Fruit fly (Drosophila melanogaster) whole organism, embryonic: Measurements from ENCODE around the gene Peritrophin-15a.

Source experiments
- Adf1 ChIP-seq: fragments of 200-800 bp; sonication (Bioruptor generic); IDR thresholded peaks from 2 replicates; pipeline ENCODE4 v1.3.6; 2022; ENCODE audit warnings: missing biosample characterization, missing genetic modification characterization
- Bdp1 ChIP-seq: fragments of 200-800 bp; sonication (Bioruptor generic); optimal IDR thresholded peaks from 3 replicates; lab custom pipeline; 2016; ENCODE audit warnings: missing biosample characterization, missing genetic modification characterization
- CG12744 ChIP-seq: fragments of 200-800 bp; sonication (Bioruptor generic); optimal IDR thresholded peaks from 2 replicates; lab custom pipeline; 2016; ENCODE audit warnings: missing biosample characterization, missing genetic modification characterization
- CG16815 ChIP-seq: fragments of 200-800 bp; sonication (Bioruptor generic); optimal IDR thresholded peaks from 3 replicates; lab custom pipeline; 2017; ENCODE audit warnings: missing biosample characterization, mild to moderate bottlenecking, missing genetic modification characterization
- CG17829 ChIP-seq: fragments of 200-800 bp; optimal IDR thresholded peaks from 2 replicates; lab custom pipeline; 2019; ENCODE audit warnings: missing biosample characterization, mild to moderate bottlenecking, missing genetic modification characterization, moderate library complexity
- CG31224 ChIP-seq: fragments of 200-800 bp; sonication (Bioruptor generic); IDR thresholded peaks from 2 replicates; pipeline ENCODE4 v1.3.6; 2022; ENCODE audit warnings: missing biosample characterization, missing genetic modification characterization
- CG34224 ChIP-seq: fragments of 200-800 bp; sonication (Bioruptor generic); IDR thresholded peaks from 3 replicates; pipeline ENCODE4 v1.3.6; 2022; ENCODE audit warnings: missing biosample characterization, missing genetic modification characterization; ENCODE audit not compliant: partially characterized antibody
- CG4282 ChIP-seq: fragments of 200-800 bp; sonication (Bioruptor generic); optimal IDR thresholded peaks from 2 replicates; lab custom pipeline; 2016; ENCODE audit warnings: missing biosample characterization, missing genetic modification characterization
- CG4707 ChIP-seq: fragments of 200-800 bp; sonication (Bioruptor generic); optimal IDR thresholded peaks from 2 replicates; lab custom pipeline; 2018; ENCODE audit warnings: missing biosample characterization, mild to moderate bottlenecking, missing genetic modification characterization, moderate library complexity
- CG6683 ChIP-seq: fragments of 200-800 bp; sonication (Bioruptor generic); optimal IDR thresholded peaks from 2 replicates; lab custom pipeline; 2017; ENCODE audit warnings: missing biosample characterization, mild to moderate bottlenecking, missing genetic modification characterization, missing genetic modification reagents
- CG7372 ChIP-seq: fragments of 200-800 bp; sonication (Bioruptor generic); IDR thresholded peaks from 2 replicates; pipeline ENCODE4 v1.3.6; 2022; ENCODE audit warnings: missing biosample characterization, missing genetic modification characterization
- CG8944 ChIP-seq: fragments of 200-800 bp; sonication (Bioruptor generic); optimal IDR thresholded peaks from 3 replicates; lab custom pipeline; 2016; ENCODE audit warnings: missing biosample characterization, missing genetic modification characterization
- Dip2 ChIP-seq: fragments of 200-800 bp; sonication (Bioruptor generic); IDR thresholded peaks from 2 replicates; pipeline ENCODE4 v1.3.6; 2022; ENCODE audit warnings: missing biosample characterization, missing genetic modification characterization
- Doc3 ChIP-seq: fragments of 200-800 bp; sonication (Bioruptor generic); IDR thresholded peaks from 3 replicates; pipeline ENCODE4 v1.3.6; 2022; ENCODE audit warnings: missing biosample characterization, missing genetic modification characterization; ENCODE audit not compliant: partially characterized antibody
- Ets65A ChIP-seq: fragments of 200-800 bp; sonication (Bioruptor generic); peaks from one replicate; lab custom pipeline; 2016; ENCODE audit warnings: missing biosample characterization, missing genetic modification characterization
- HLHmδ ChIP-seq: fragments of 200-800 bp; sonication (Bioruptor generic); optimal IDR thresholded peaks from 2 replicates; lab custom pipeline; 2018; ENCODE audit warnings: missing biosample characterization, mild to moderate bottlenecking, missing genetic modification characterization, moderate library complexity
- Hmr ChIP-seq: fragments of 200-800 bp; sonication (Bioruptor generic); optimal IDR thresholded peaks from 3 replicates; lab custom pipeline; 2017; ENCODE audit warnings: mild to moderate bottlenecking, missing biosample characterization, missing genetic modification reagents, missing genetic modification characterization
- Lpt ChIP-seq: fragments of >200 bp; optimal IDR thresholded peaks from 2 replicates; lab custom pipeline; 2018; ENCODE audit warnings: missing biosample characterization, missing genetic modification characterization
- Sin3A ChIP-seq: fragments of >200 bp; optimal IDR thresholded peaks from 2 replicates; lab custom pipeline; 2018
- Spps ChIP-seq: fragments of 200-800 bp; sonication (Bioruptor generic); optimal IDR thresholded peaks from 2 replicates; lab custom pipeline; 2018; ENCODE audit warnings: missing biosample characterization, mild to moderate bottlenecking, missing genetic modification characterization
- Stat92E ChIP-seq, 3 experiments: fragments of >200 bp in 2 of 3; fragments of 200-800 bp in 1 of 3; sonication (Bioruptor generic) in 1 of 3; optimal IDR thresholded peaks; 2 replicates each; lab custom pipeline; 2017 to 2019; ENCODE audit warnings: missing biosample characterization in 3 of 3, missing genetic modification characterization in 3 of 3, mild to moderate bottlenecking in 1 of 3, moderate library complexity in 1 of 3
- Xrp1 ChIP-seq: fragments of 200-800 bp; sonication (Bioruptor generic); IDR thresholded peaks from 2 replicates; pipeline ENCODE4 v1.3.6; 2022; ENCODE audit warnings: missing biosample characterization, missing genetic modification characterization
- YL-1 ChIP-seq: fragments of 200-800 bp; sonication (Bioruptor generic); optimal IDR thresholded peaks from 3 replicates; lab custom pipeline; 2017; ENCODE audit warnings: missing biosample characterization, mild to moderate bottlenecking, missing genetic modification characterization
- bigmax ChIP-seq: fragments of 200-800 bp; sonication (Bioruptor generic); optimal IDR thresholded peaks from 2 replicates; lab custom pipeline; 2018; ENCODE audit warnings: missing biosample characterization, mild to moderate bottlenecking, missing genetic modification characterization
- br ChIP-seq: fragments of >200 bp; optimal IDR thresholded peaks from 2 replicates; lab custom pipeline; 2017
- da ChIP-seq: fragments of 200-800 bp; sonication (Bioruptor generic); optimal IDR thresholded peaks from 2 replicates; lab custom pipeline; 2016; ENCODE audit warnings: missing biosample characterization, missing genetic modification characterization
- fd64A ChIP-seq: fragments of 200-800 bp; sonication (Bioruptor generic); optimal IDR thresholded peaks from 3 replicates; lab custom pipeline; 2018; ENCODE audit warnings: missing biosample characterization, mild to moderate bottlenecking, missing genetic modification characterization
- gro ChIP-seq: fragments of 200-800 bp; sonication (Bioruptor generic); optimal IDR thresholded peaks from 2 replicates; lab custom pipeline; 2016; ENCODE audit warnings: missing biosample characterization, missing genetic modification characterization
- oc ChIP-seq: fragments of 200-800 bp; sonication (Bioruptor generic); optimal IDR thresholded peaks from 2 replicates; lab custom pipeline; 2018; ENCODE audit warnings: missing biosample characterization, mild to moderate bottlenecking, missing genetic modification characterization, moderate library complexity
- otp ChIP-seq: fragments of 200-800 bp; sonication (Bioruptor generic); IDR thresholded peaks from 3 replicates; pipeline ENCODE4, ENCODE4 v1.3.6; 2022; ENCODE audit warnings: missing biosample characterization, missing genetic modification characterization
- prd ChIP-seq, 3 experiments: fragments of >200 bp in 2 of 3; fragments of 200-800 bp in 1 of 3; sonication (Bioruptor generic) in 1 of 3; optimal IDR thresholded peaks in 2 of 3; IDR thresholded peaks in 1 of 3; 2 replicates in 2 of 3; 3 replicates in 1 of 3; pipeline versions ENCODE4 v1.3.6 to Lab custom; 2017 to 2022; ENCODE audit warnings: missing biosample characterization in 1 of 3, missing genetic modification characterization in 1 of 3
- sc ChIP-seq, 3 experiments: fragments of >200 bp in 2 of 3; fragments of 200-800 bp in 1 of 3; sonication (Bioruptor generic) in 1 of 3; optimal IDR thresholded peaks; 2 replicates in 2 of 3; 3 replicates in 1 of 3; lab custom pipeline; 2017; ENCODE audit warnings: mild to moderate bottlenecking in 1 of 3, missing biosample characterization in 1 of 3, missing genetic modification characterization in 1 of 3, missing genetic modification reagents in 1 of 3
- sens ChIP-seq: fragments of 200-800 bp; sonication (Bioruptor generic); peaks from one replicate; lab custom pipeline; 2016; ENCODE audit warnings: missing biosample characterization, missing genetic modification characterization
- sens-2 ChIP-seq: fragments of 200-800 bp; sonication (Bioruptor generic); IDR thresholded peaks from 2 replicates; pipeline ENCODE4 v1.3.6; 2022; ENCODE audit warnings: missing biosample characterization, missing genetic modification characterization
- slbo ChIP-seq: fragments of 200-800 bp; sonication (Bioruptor generic); IDR thresholded peaks from 2 replicates; pipeline ENCODE4 v1.3.6; 2022; ENCODE audit warnings: missing biosample characterization, missing genetic modification characterization
- slou ChIP-seq: fragments of 200-800 bp; sonication (Bioruptor generic); optimal IDR thresholded peaks from 3 replicates; lab custom pipeline; 2016; ENCODE audit warnings: missing biosample characterization, missing genetic modification characterization
- tin ChIP-seq: fragments of 200-800 bp; sonication (Bioruptor generic); optimal IDR thresholded peaks from 3 replicates; lab custom pipeline; 2016; ENCODE audit warnings: missing biosample characterization, missing genetic modification characterization
- ttk ChIP-seq: fragments of 200-800 bp; sonication (Bioruptor generic); IDR thresholded peaks from 2 replicates; pipeline ENCODE4 v2.1.2; 2022; ENCODE audit warnings: missing biosample characterization, missing genetic modification characterization
- usp ChIP-seq: fragments of >200 bp; optimal IDR thresholded peaks from 2 replicates; lab custom pipeline; 2017; ENCODE audit warnings: missing biosample characterization, missing genetic modification characterization
- wek ChIP-seq: fragments of 200-800 bp; sonication (Bioruptor generic); optimal IDR thresholded peaks from 3 replicates; lab custom pipeline; 2018; ENCODE audit warnings: missing biosample characterization, mild to moderate bottlenecking, missing genetic modification characterization, moderate library complexity

Peritrophin-15a gene

DNA sequence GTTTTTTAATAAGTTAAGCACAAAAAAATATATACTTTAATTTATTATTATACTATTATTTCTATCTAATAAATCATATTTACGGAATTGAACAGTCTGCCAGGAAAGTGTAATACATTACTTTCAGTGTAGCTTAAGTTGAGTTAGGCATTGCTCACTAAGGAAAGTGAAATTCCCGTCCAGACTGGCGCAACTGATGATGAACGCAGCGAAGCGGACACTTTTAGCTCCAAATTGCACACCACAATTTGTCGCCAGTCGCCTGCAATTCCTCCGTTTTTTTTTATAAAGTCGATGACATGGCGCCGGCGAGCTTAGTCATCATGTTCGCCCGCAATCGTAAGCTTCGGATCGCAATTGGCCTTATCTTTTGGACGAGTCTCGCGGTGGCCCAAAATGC lies 2.8 kb upstream of the Peritrophin-15a start, which contains the start of gene CG13386:
Gene CG13386 (plus strand): TSS at position 301 of the 400 bp plus-strand sequence.
- TF ChIP-seq da (GFP tag; lab: Kevin White, UChicago): no peak
- TF ChIP-seq Ets65A (GFP tag; lab: Kevin White, UChicago): peak; percentile 22
- no peak for TF ChIP-seq prd (optimal IDR thresholded peaks at IDR 0.05; lab: Kevin White, UChicago)
- TF ChIP-seq prd (GFP tag; IDR thresholded peaks at IDR 0.05; lab: Robert Waterston, UW): peak; percentile 7; the same call in 1 of the 3 replicates
- TF ChIP-seq slbo (GFP tag; lab: Robert Waterston, UW): no peak

DNA sequence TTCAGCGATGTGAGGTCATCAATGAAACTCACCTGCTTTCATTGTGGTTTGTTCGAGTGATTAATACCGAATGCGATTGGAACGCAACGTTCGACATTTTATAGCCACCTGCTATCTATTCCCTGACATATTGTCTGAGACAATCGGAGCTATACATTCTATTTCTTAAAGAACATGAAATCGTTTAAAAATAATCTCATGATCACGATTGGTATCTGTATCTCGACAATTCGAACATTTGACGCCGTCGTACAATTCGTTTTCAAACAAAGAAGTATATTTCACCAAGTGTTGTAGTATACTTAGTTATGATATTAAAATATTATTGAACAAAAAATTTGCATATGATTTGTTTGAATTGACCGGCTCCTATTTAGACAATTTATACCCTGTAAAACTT lies 1.1 kb downstream of the Peritrophin-15a start, which contains the start of gene Peritrophin-15b:
Gene Peritrophin-15b (minus strand): TSS at position 101 of the 400 bp plus-strand sequence.
- no peak for TF ChIP-seq Sin3A (lab: Kevin White, UChicago)
- no peak for TF ChIP-seq CG16815
- TF ChIP-seq CG8944 (GFP tag; lab: Kevin White, UChicago): no peak
- TF ChIP-seq YL-1 (GFP tag; lab: Kevin White, UChicago): no peak
- no peak for TF ChIP-seq usp
- no peak for TF ChIP-seq slou
- TF ChIP-seq sc (optimal IDR thresholded peaks at IDR 0.05; lab: Kevin White, UChicago): no peak
- TF ChIP-seq sc (GFP tag; optimal IDR thresholded peaks at IDR 0.05; lab: Kevin White, UChicago): no peak
- TF ChIP-seq CG6683 (GFP tag; lab: Kevin White, UChicago): no peak
- TF ChIP-seq ttk (GFP tag; lab: Robert Waterston, UW): no peak
- TF ChIP-seq Bdp1 (GFP tag; lab: Kevin White, UChicago): no peak
- no peak for TF ChIP-seq CG4707 (GFP tag; lab: Kevin White, UChicago)
- no peak for TF ChIP-seq Spps (tag; lab: Kevin White, UChicago)
- no peak for TF ChIP-seq Doc3
- TF ChIP-seq bigmax (GFP tag; lab: Kevin White, UChicago): no peak
- TF ChIP-seq Lpt (GFP tag; lab: Kevin White, UChicago): no peak
- TF ChIP-seq fd64A: no peak

DNA sequence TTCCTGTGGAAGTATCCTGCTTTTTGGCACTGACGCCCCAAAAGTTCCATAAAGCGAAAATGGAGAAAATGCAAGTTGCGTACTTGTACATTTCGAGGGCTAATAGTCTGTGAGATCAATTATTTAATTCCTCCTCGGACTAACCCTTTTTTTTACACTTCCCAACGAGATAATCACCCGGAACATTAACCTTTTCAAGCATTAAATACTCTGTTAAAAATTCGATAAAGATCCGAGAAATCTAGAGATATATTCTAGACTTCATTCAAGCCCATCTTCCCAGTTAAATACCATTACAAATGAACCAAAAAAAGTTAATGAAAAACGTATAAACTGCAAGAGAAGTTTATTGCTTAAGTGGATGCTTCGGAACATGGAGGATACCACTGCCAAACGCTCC lies 1.7 kb downstream of the Peritrophin-15a start, which contains the start of gene lectin-29Ca:
Gene lectin-29Ca (minus strand): TSS at position 101 of the 400 bp plus-strand sequence.
- no peak for TF ChIP-seq otp (GFP tag; lab: Robert Waterston, UW)
- no peak for TF ChIP-seq wek (GFP tag; lab: Kevin White, UChicago)
- TF ChIP-seq sens (GFP tag; lab: Kevin White, UChicago): no peak
- TF ChIP-seq gro (GFP tag; lab: Kevin White, UChicago): no peak
- TF ChIP-seq oc (tag; lab: Kevin White, UChicago): no peak
- TF ChIP-seq Stat92E (GFP tag; optimal IDR thresholded peaks at IDR 0.05; lab: Kevin White, UChicago): no peak
- TF ChIP-seq sens-2 (GFP tag; lab: Robert Waterston, UW): no peak
- no peak for TF ChIP-seq Hmr
- TF ChIP-seq tin (GFP tag; lab: Kevin White, UChicago): no peak
- TF ChIP-seq CG17829: no peak
- TF ChIP-seq HLHmδ (GFP tag; lab: Kevin White, UChicago): no peak
- no peak for TF ChIP-seq br (lab: Kevin White, UChicago)
- TF ChIP-seq CG34224 (GFP tag; lab: Robert Waterston, UW): no peak
- TF ChIP-seq slbo (GFP tag; lab: Robert Waterston, UW): no peak

DNA sequence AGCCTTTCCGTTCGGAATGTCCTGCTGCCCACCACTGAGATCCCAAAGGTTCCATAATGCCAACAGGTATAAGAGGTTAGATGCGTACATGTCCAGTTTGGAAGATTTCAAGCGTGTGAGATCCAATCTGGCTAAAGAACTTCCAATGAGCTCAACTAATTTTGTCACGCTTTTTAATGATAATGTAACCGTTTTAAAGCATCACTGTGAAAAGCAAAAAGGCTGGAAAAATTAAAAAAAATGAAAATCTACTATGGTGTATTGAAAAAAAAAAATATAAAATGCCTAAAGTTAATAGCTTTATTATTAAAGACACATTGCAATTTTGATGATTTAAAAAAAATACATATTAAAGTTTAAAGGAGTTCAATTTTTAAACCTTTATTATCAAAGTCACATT lies 2.8 kb downstream of the Peritrophin-15a start, which contains the start of gene Acp29AB:
Gene Acp29AB (minus strand): TSS at position 101 of the 400 bp plus-strand sequence.
- TF ChIP-seq Dip2: no peak
- TF ChIP-seq CG31224: no peak
- TF ChIP-seq CG4282 (GFP tag; lab: Kevin White, UChicago): no peak
- no peak for TF ChIP-seq CG12744 (GFP tag; lab: Kevin White, UChicago)
- no peak for TF ChIP-seq Adf1 (GFP tag; lab: Robert Waterston, UW)
- TF ChIP-seq CG7372 (GFP tag; lab: Robert Waterston, UW): no peak
- no peak for TF ChIP-seq Xrp1 (GFP tag; lab: Robert Waterston, UW)
- TF ChIP-seq, all 482 proteins: peak for 0
